Worm (Caenorhabditis elegans): ENCODE data around the gene clec-258.

- TF ChIP-seq cebp-2 (GFP tag; IDR thresholded peaks at IDR 0.05), result no peak
- no peak for TF ChIP-seq akir-1 (GFP tag; optimal IDR thresholded peaks at IDR 0.05)
- TF ChIP-seq ceh-79 (tag; optimal IDR thresholded peaks at IDR 0.05), result no peak
- TF ChIP-seq unc-62 (GFP tag; optimal IDR thresholded peaks at IDR 0.05), result no peak
- TF ChIP-seq nfya-1 (tag; optimal IDR thresholded peaks at IDR 0.05; ENCODE audit: borderline replicate concordance, insufficient read depth), result no peak
- no peak for TF ChIP-seq lin-35 (GFP tag; optimal IDR thresholded peaks at IDR 0.05)
- TF ChIP-seq pha-4 (tag; optimal IDR thresholded peaks at IDR 0.05), result no peak
- no peak for TF ChIP-seq F52B5.7 (tag; optimal IDR thresholded peaks at IDR 0.05)
- no peak for TF ChIP-seq C06A6.2 (GFP tag; conservative IDR thresholded peaks at IDR 0.05)
- no peak for TF ChIP-seq snpc-1.3 (tag; optimal IDR thresholded peaks at IDR 0.05; ENCODE audit: insufficient read depth)
- no peak for TF ChIP-seq tbx-9 (tag; optimal IDR thresholded peaks at IDR 0.05; ENCODE audit: borderline replicate concordance)
- no peak for TF ChIP-seq dpl-1 (GFP tag; optimal IDR thresholded peaks at IDR 0.05)
- no peak for TF ChIP-seq ceh-58 (GFP tag; IDR thresholded peaks at IDR 0.05)
Measured at ce11 chrV:19777227-19777626, 11.0 kb upstream of the clec-258 start, which contains the start of gene fbxa-118.

Data from whole organism, young adult.